ENCODE assay signal across 3 worm cellular contexts in genomic region chrX:16298173-16298572, ce11.
TF ChIP-seq lines count a peak whose summit lies in the region.

No protein-coding gene starts in this region.

TF ChIP-seq in whole organism, L1 larva, 84 proteins besides CTCF, POLR2A, EP300 and RAD21 (continued from another document and continues in another):
- TF ChIP-seq zag-1 (tag; optimal IDR thresholded peaks at IDR 0.05; lab: Kevin White, UChicago) (no peak), C34B4.2 (tag; optimal IDR thresholded peaks at IDR 0.05; lab: Kevin White, UChicago) (no peak), Y116A8C.19 (tag; optimal IDR thresholded peaks at IDR 0.05; lab: Kevin White, UChicago; ENCODE audit: borderline replicate concordance) (no peak), lin-13 (GFP tag; optimal IDR thresholded peaks at IDR 0.05; lab: Kevin White, UChicago) (peak; percentile 31), isw-1 (GFP tag; IDR thresholded peaks at IDR 0.05; lab: Robert Waterston, UW) (no peak), swsn-7 (tag; optimal IDR thresholded peaks at IDR 0.05; lab: Kevin White, UChicago) (peak; percentile 72), jun-1 (tag; optimal IDR thresholded peaks at IDR 0.05; lab: Kevin White, UChicago) (peak; percentile 35), ces-1 (GFP tag; optimal IDR thresholded peaks at IDR 0.05; lab: Kevin White, UChicago) (no peak), ztf-11 (tag; optimal IDR thresholded peaks at IDR 0.05; lab: Kevin White, UChicago) (no peak), sup-37 (GFP tag; optimal IDR thresholded peaks at IDR 0.05; lab: Kevin White, UChicago) (no peak), lin-14 (GFP tag; optimal IDR thresholded peaks at IDR 0.05; lab: Kevin White, UChicago) (peak; percentile 70), egl-13 (tag; optimal IDR thresholded peaks at IDR 0.05; lab: Kevin White, UChicago) (no peak), nhr-11 (tag; optimal IDR thresholded peaks at IDR 0.05; lab: Kevin White, UChicago) (no peak), lin-35 (GFP tag; optimal IDR thresholded peaks at IDR 0.05; lab: Kevin White, UChicago) (peak in 1 of 2 experiments; percentile 56), pax-3 (tag; optimal IDR thresholded peaks at IDR 0.05; lab: Kevin White, UChicago) (no peak), lir-3 (tag; optimal IDR thresholded peaks at IDR 0.05; lab: Kevin White, UChicago; ENCODE audit: poor library complexity) (peak; percentile 48), fkh-8 (tag; optimal IDR thresholded peaks at IDR 0.05; lab: Kevin White, UChicago) (peak; percentile 12), nhr-77 (tag; optimal IDR thresholded peaks at IDR 0.05; lab: Kevin White, UChicago) (peak; percentile 67), lin-39 (tag; optimal IDR thresholded peaks at IDR 0.05; lab: Kevin White, UChicago) (no peak), efl-3 (GFP tag; optimal IDR thresholded peaks at IDR 0.05; lab: Kevin White, UChicago) (no peak), nhr-28 (tag; optimal IDR thresholded peaks at IDR 0.05; lab: Kevin White, UChicago) (no peak), pqm-1 (tag; optimal IDR thresholded peaks at IDR 0.05; lab: Kevin White, UChicago) (no peak), aha-1 (tag; optimal IDR thresholded peaks at IDR 0.05; lab: Kevin White, UChicago) (no peak), nhr-237 (tag; optimal IDR thresholded peaks at IDR 0.05; lab: Kevin White, UChicago) (no peak), ceh-88 (GFP tag; IDR thresholded peaks at IDR 0.05; lab: Robert Waterston, UW) (no peak; the same call in 1 of the 2 replicates), C04F5.9 (tag; optimal IDR thresholded peaks at IDR 0.05; lab: Kevin White, UChicago) (no peak), grh-1 (GFP tag; IDR thresholded peaks at IDR 0.05; lab: Robert Waterston, UW) (peak; percentile 51), unc-62 (GFP tag; optimal IDR thresholded peaks at IDR 0.05; lab: Kevin White, UChicago) (no peak), hlh-17 (GFP tag; optimal IDR thresholded peaks at IDR 0.05; lab: Kevin White, UChicago; ENCODE audit: borderline replicate concordance) (no peak), unc-98 (GFP tag; IDR thresholded peaks at IDR 0.05; lab: Robert Waterston, UW) (no peak), fkh-10 (GFP tag; optimal IDR thresholded peaks at IDR 0.05; lab: Kevin White, UChicago) (peak; percentile 16), mdl-1 (tag; optimal IDR thresholded peaks at IDR 0.05; lab: Kevin White, UChicago) (peak in 1 of 2 experiments; percentile 42), tlp-1 (tag; optimal IDR thresholded peaks at IDR 0.05; lab: Kevin White, UChicago) (no peak), nhr-47 (tag; optimal IDR thresholded peaks at IDR 0.05; lab: Kevin White, UChicago) (peak; percentile 83), F16B12.6 (tag; optimal IDR thresholded peaks at IDR 0.05; lab: Kevin White, UChicago) (peak; percentile 20), snu-23 (GFP tag; optimal IDR thresholded peaks at IDR 0.05; lab: Kevin White, UChicago) (peak; percentile 88), nhr-71 (tag; optimal IDR thresholded peaks at IDR 0.05; lab: Kevin White, UChicago) (peak; percentile 78), unc-86 (tag; optimal IDR thresholded peaks at IDR 0.05; lab: Kevin White, UChicago) (peak; percentile 43), unc-130 (tag; optimal IDR thresholded peaks at IDR 0.05; lab: Kevin White, UChicago) (peak; percentile 32), blmp-1 (tag; optimal IDR thresholded peaks at IDR 0.05; lab: Kevin White, UChicago) (no peak), C16A3.4 (tag; optimal IDR thresholded peaks at IDR 0.05; lab: Kevin White, UChicago) (peak; percentile 49), sox-4 (tag; optimal IDR thresholded peaks at IDR 0.05; lab: Kevin White, UChicago) (no peak), efl-1 (optimal IDR thresholded peaks at IDR 0.05; lab: Kevin White, UChicago) (peak; percentile 19 to 23), efl-1 (GFP tag; optimal IDR thresholded peaks at IDR 0.05 in 1 of 2; lab: Kevin White, UChicago) (peak; percentile 2 to 76), rnt-1 (tag; optimal IDR thresholded peaks at IDR 0.05; lab: Kevin White, UChicago) (no peak)

TF ChIP-seq in whole organism, L3 larva, 47 proteins besides CTCF, POLR2A, EP300 and RAD21 (continued from another document):
- no peak for TF ChIP-seq daf-12 (tag; optimal IDR thresholded peaks at IDR 0.05; lab: Kevin White, UChicago)
TF ChIP-seq in whole organism, L3 larva: peak in this region for 10.

TF ChIP-seq in whole organism, young adult, 124 proteins besides CTCF, POLR2A, EP300 and RAD21 (continued from another document):
- TF ChIP-seq nfyb-1 (GFP tag; IDR thresholded peaks at IDR 0.05; lab: Robert Waterston, UW): peak; percentile 79
- no peak for TF ChIP-seq T07F8.4 (tag; optimal IDR thresholded peaks at IDR 0.05; lab: Kevin White, UChicago)
- TF ChIP-seq sea-2 (GFP tag; IDR thresholded peaks at IDR 0.05; lab: Robert Waterston, UW): no peak
- peak; percentile 80 for TF ChIP-seq hmg-1.2 (GFP tag; IDR thresholded peaks at IDR 0.05; lab: Robert Waterston, UW)
- no peak for TF ChIP-seq B0019.2 (GFP tag; conservative IDR thresholded peaks at IDR 0.05; lab: Robert Waterston, UW)
- TF ChIP-seq ztf-6 (GFP tag; IDR thresholded peaks at IDR 0.05; lab: Robert Waterston, UW): no peak
- TF ChIP-seq zfh-2 (GFP tag; conservative IDR thresholded peaks at IDR 0.05; lab: Robert Waterston, UW): no peak
- no peak for TF ChIP-seq Y53F4B.3 (GFP tag; IDR thresholded peaks at IDR 0.05; lab: Robert Waterston, UW)
- no peak for TF ChIP-seq ceh-58 (GFP tag; IDR thresholded peaks at IDR 0.05; lab: Robert Waterston, UW)
- peak; percentile 82 for TF ChIP-seq rpc-1 (optimal IDR thresholded peaks at IDR 0.05; lab: Kevin White, UChicago)
- TF ChIP-seq rpc-1 (tag; optimal IDR thresholded peaks at IDR 0.05; lab: Kevin White, UChicago): peak; percentile 91
- TF ChIP-seq ekl-4 (GFP tag; IDR thresholded peaks at IDR 0.05; lab: Robert Waterston, UW): no peak
- TF ChIP-seq Y79H2A.3 (GFP tag; conservative IDR thresholded peaks at IDR 0.05; lab: Robert Waterston, UW): peak; percentile 58; the same call in 1 of the 2 replicates
- TF ChIP-seq lir-1 (GFP tag; conservative IDR thresholded peaks at IDR 0.05; lab: Robert Waterston, UW): no peak
- no peak for TF ChIP-seq F52B5.7 (tag; optimal IDR thresholded peaks at IDR 0.05; lab: Kevin White, UChicago)
- no peak for TF ChIP-seq ceh-100 (GFP tag; IDR thresholded peaks at IDR 0.05; lab: Robert Waterston, UW)
- TF ChIP-seq F49E8.2 (tag; optimal IDR thresholded peaks at IDR 0.05; lab: Kevin White, UChicago; ENCODE audit: insufficient read depth): no peak
- TF ChIP-seq aptf-2 (GFP tag; conservative IDR thresholded peaks at IDR 0.05; lab: Robert Waterston, UW): no peak
- TF ChIP-seq lsy-27 (tag; optimal IDR thresholded peaks at IDR 0.05; lab: Kevin White, UChicago; ENCODE audit: borderline replicate concordance, insufficient read depth): no peak
- no peak for TF ChIP-seq dpff-1 (tag; optimal IDR thresholded peaks at IDR 0.05; lab: Kevin White, UChicago)
- TF ChIP-seq attf-6 (GFP tag; IDR thresholded peaks at IDR 0.05; lab: Robert Waterston, UW): no peak
- peak; percentile 25 for TF ChIP-seq atf-7 (tag; optimal IDR thresholded peaks at IDR 0.05; lab: Kevin White, UChicago)
- TF ChIP-seq lin-40 (tag; optimal IDR thresholded peaks at IDR 0.05; lab: Kevin White, UChicago): peak; percentile 70
- TF ChIP-seq T26A5.8 (tag; optimal IDR thresholded peaks at IDR 0.05; lab: Kevin White, UChicago): peak; percentile 58
- 0 out of 2 replicates have a peak, but pooled peaks have one; percentile 33 for TF ChIP-seq Y53G8AR.9 (GFP tag; conservative IDR thresholded peaks at IDR 0.05; lab: Robert Waterston, UW)
- TF ChIP-seq Y95B8A.8 (GFP tag; IDR thresholded peaks at IDR 0.05; lab: Robert Waterston, UW): no peak
- no peak for TF ChIP-seq xnd-1 (tag; optimal IDR thresholded peaks at IDR 0.05; lab: Kevin White, UChicago)
- TF ChIP-seq ztf-28 (GFP tag; IDR thresholded peaks at IDR 0.05; lab: Robert Waterston, UW): no peak
- no peak for TF ChIP-seq ceh-79 (tag; optimal IDR thresholded peaks at IDR 0.05; lab: Kevin White, UChicago)
- TF ChIP-seq gei-17 (GFP tag; optimal IDR thresholded peaks at IDR 0.05; lab: Kevin White, UChicago): no peak
- peak in 1 of 3 experiments; percentile 32 for TF ChIP-seq lin-35 (GFP tag; optimal IDR thresholded peaks at IDR 0.05; lab: Kevin White, UChicago)
- no peak for TF ChIP-seq F33H1.4 (GFP tag; IDR thresholded peaks at IDR 0.05; lab: Robert Waterston, UW)
- TF ChIP-seq lag-1 (GFP tag; IDR thresholded peaks at IDR 0.05; lab: Robert Waterston, UW): no peak
- TF ChIP-seq rcor-1 (GFP tag; IDR thresholded peaks at IDR 0.05; lab: Robert Waterston, UW): peak; percentile 67
- no peak for TF ChIP-seq hrde-1 (tag; optimal IDR thresholded peaks at IDR 0.05; lab: Kevin White, UChicago; ENCODE audit: borderline replicate concordance)
- TF ChIP-seq mel-28 (tag; optimal IDR thresholded peaks at IDR 0.05; lab: Kevin White, UChicago; ENCODE audit: borderline replicate concordance): no peak
- peak; percentile 4 for TF ChIP-seq hlh-12 (tag; optimal IDR thresholded peaks at IDR 0.05; lab: Kevin White, UChicago)
- TF ChIP-seq Y56A3A.18 (GFP tag; IDR thresholded peaks at IDR 0.05; lab: Robert Waterston, UW): no peak; the same call in 1 of the 2 replicates
- no peak for TF ChIP-seq nhr-179 (tag; optimal IDR thresholded peaks at IDR 0.05; lab: Kevin White, UChicago)
- peak; percentile 87; the same call in 1 of the 2 replicates for TF ChIP-seq ceh-40 (GFP tag; IDR thresholded peaks at IDR 0.05; lab: Robert Waterston, UW)
- peak; percentile 50; the same call in 1 of the 2 replicates for TF ChIP-seq dox-1 (GFP tag; IDR thresholded peaks at IDR 0.05; lab: Robert Waterston, UW)
- no peak for TF ChIP-seq ceh-91 (GFP tag; IDR thresholded peaks at IDR 0.05; lab: Robert Waterston, UW)
- TF ChIP-seq attf-3 (GFP tag; conservative IDR thresholded peaks at IDR 0.05; lab: Robert Waterston, UW): peak; percentile 30; the same call in 1 of the 2 replicates
- TF ChIP-seq lin-54 (GFP tag; optimal IDR thresholded peaks at IDR 0.05; lab: Kevin White, UChicago): peak; percentile 25
- TF ChIP-seq tlf-1 (GFP tag; optimal IDR thresholded peaks at IDR 0.05; lab: Kevin White, UChicago): no peak
- no peak for TF ChIP-seq sdz-38 (tag; optimal IDR thresholded peaks at IDR 0.05; lab: Kevin White, UChicago)
- no peak for TF ChIP-seq unc-130 (GFP tag; optimal IDR thresholded peaks at IDR 0.05; lab: Kevin White, UChicago)
- TF ChIP-seq tbx-9 (tag; optimal IDR thresholded peaks at IDR 0.05; lab: Kevin White, UChicago; ENCODE audit: borderline replicate concordance): no peak
- no peak for TF ChIP-seq F57C9.4 (tag; optimal IDR thresholded peaks at IDR 0.05; lab: Kevin White, UChicago)
- no peak for TF ChIP-seq efl-1 (GFP tag; optimal IDR thresholded peaks at IDR 0.05; lab: Kevin White, UChicago)
- peak; percentile 86 for TF ChIP-seq ZK185.1 (tag; optimal IDR thresholded peaks at IDR 0.05; lab: Kevin White, UChicago; ENCODE audit: poor library complexity, severe bottlenecking)
- TF ChIP-seq nhr-90 (tag; optimal IDR thresholded peaks at IDR 0.05; lab: Kevin White, UChicago): peak; percentile 79
- TF ChIP-seq mxl-1 (tag; optimal IDR thresholded peaks at IDR 0.05; lab: Kevin White, UChicago): peak; percentile 62
- TF ChIP-seq lin-26 (GFP tag; IDR thresholded peaks at IDR 0.05; lab: Robert Waterston, UW): peak; percentile 95
- no peak for TF ChIP-seq nhr-120 (GFP tag; IDR thresholded peaks at IDR 0.05; lab: Robert Waterston, UW)
- TF ChIP-seq B0261.1 (tag; optimal IDR thresholded peaks at IDR 0.05; lab: Kevin White, UChicago): peak; percentile 88
- peak; percentile 15 for TF ChIP-seq ztf-26 (tag; optimal IDR thresholded peaks at IDR 0.05; lab: Kevin White, UChicago)
- no peak for TF ChIP-seq F57A8.1 (GFP tag; optimal IDR thresholded peaks at IDR 0.05; lab: Kevin White, UChicago)
- TF ChIP-seq aptf-3 (GFP tag; IDR thresholded peaks at IDR 0.05; lab: Robert Waterston, UW): no peak
- peak; percentile 72 for TF ChIP-seq snpc-1.1 (tag; optimal IDR thresholded peaks at IDR 0.05; lab: Kevin White, UChicago; ENCODE audit: insufficient read depth)
- TF ChIP-seq snpc-1.3 (tag; optimal IDR thresholded peaks at IDR 0.05; lab: Kevin White, UChicago; ENCODE audit: insufficient read depth): peak; percentile 59
- TF ChIP-seq akir-1 (GFP tag; optimal IDR thresholded peaks at IDR 0.05; lab: Kevin White, UChicago): no peak
- TF ChIP-seq sptf-2 (GFP tag; optimal IDR thresholded peaks at IDR 0.05; lab: Kevin White, UChicago): no peak
- TF ChIP-seq snpc-4 (GFP tag; optimal IDR thresholded peaks at IDR 0.05; lab: Kevin White, UChicago): peak; percentile 46
- TF ChIP-seq snpc-4 (tag; optimal IDR thresholded peaks at IDR 0.05; lab: Kevin White, UChicago): peak in 3 of 4 experiments; percentile 63 to 79 (median 73)
- no peak for TF ChIP-seq bed-2 (GFP tag; IDR thresholded peaks at IDR 0.05; lab: Robert Waterston, UW)
- TF ChIP-seq F39B2.1 (GFP tag; IDR thresholded peaks at IDR 0.05; lab: Robert Waterston, UW): no peak
- TF ChIP-seq let-607 (tag; optimal IDR thresholded peaks at IDR 0.05; lab: Kevin White, UChicago): peak in 1 of 2 experiments; percentile 41
- peak; percentile 4 for TF ChIP-seq B0035.1 (tag; optimal IDR thresholded peaks at IDR 0.05; lab: Kevin White, UChicago)
- no peak for TF ChIP-seq C17E4.6 (GFP tag; IDR thresholded peaks at IDR 0.05; lab: Robert Waterston, UW)
- TF ChIP-seq madf-3 (GFP tag; IDR thresholded peaks at IDR 0.05; lab: Robert Waterston, UW): no peak
- TF ChIP-seq rec-8 (tag; optimal IDR thresholded peaks at IDR 0.05; lab: Kevin White, UChicago): peak; percentile 79 to 86
- no peak for TF ChIP-seq Y67H2A.10 (GFP tag; conservative IDR thresholded peaks at IDR 0.05; lab: Robert Waterston, UW)
- peak; percentile 13 for TF ChIP-seq somi-1 (GFP tag; optimal IDR thresholded peaks at IDR 0.05; lab: Kevin White, UChicago)
- 0 out of 2 replicates have a peak, but pooled peaks have one; percentile 37 for TF ChIP-seq hmg-20 (GFP tag; IDR thresholded peaks at IDR 0.05; lab: Robert Waterston, UW)
- peak; percentile 25 for TF ChIP-seq repo-1 (tag; optimal IDR thresholded peaks at IDR 0.05; lab: Kevin White, UChicago)
- TF ChIP-seq unc-62 (GFP tag; optimal IDR thresholded peaks at IDR 0.05; lab: Kevin White, UChicago): no peak
- TF ChIP-seq ceh-27 (GFP tag; optimal IDR thresholded peaks at IDR 0.05; lab: Kevin White, UChicago): peak; percentile 33
- peak; percentile 75 for TF ChIP-seq madf-10 (tag; optimal IDR thresholded peaks at IDR 0.05; lab: Kevin White, UChicago)
- no peak for TF ChIP-seq let-526 (GFP tag; IDR thresholded peaks at IDR 0.05; lab: Robert Waterston, UW)
TF ChIP-seq in whole organism, young adult: peak in this region for 52.
